Worm (Caenorhabditis elegans): Measurements from ENCODE around the gene K06H7.2.

ce11 chrIII:8111347-8111746 lies 18.0 kb downstream of the K06H7.2 start:
- TF ChIP-seq ama-1 (optimal IDR thresholded peaks at IDR 0.05) = no peak
- no peak for TF ChIP-seq lin-39 (tag; optimal IDR thresholded peaks at IDR 0.05)
